Fruit fly (Drosophila melanogaster) whole organism, larva: Measurements from ENCODE around the gene CG10366.

Experiments used
- noc ChIP-seq: fragments of 200-800 bp; sonication (Bioruptor generic); optimal IDR thresholded peaks from 3 replicates; lab custom pipeline; 2019; ENCODE audit warnings: missing biosample characterization, mild to moderate bottlenecking, missing genetic modification characterization, moderate library complexity

The CG10366 gene

dm6 chr2L:19605365-19605921, 21.4 kb downstream of the CG10366 start:
- no peak for TF ChIP-seq noc

DNA sequence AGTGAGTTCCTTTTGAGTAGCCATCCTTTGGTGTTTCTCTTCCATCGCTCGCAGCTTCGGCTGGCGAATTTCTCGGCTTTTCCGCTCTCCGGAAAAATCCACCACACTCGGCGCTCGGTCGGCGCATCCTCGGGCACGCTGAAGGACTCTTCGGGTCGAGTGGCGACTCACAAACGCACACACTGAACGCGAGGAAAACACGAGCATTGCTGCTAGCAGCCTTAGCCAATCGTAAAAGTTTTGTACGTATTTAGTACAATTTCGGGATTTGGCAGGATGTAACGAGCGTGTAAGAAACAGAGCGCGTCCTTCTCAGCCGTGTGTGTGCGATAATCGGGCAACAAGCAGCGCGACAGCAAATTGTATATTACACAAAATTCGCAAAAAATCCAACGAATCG, 22.3 kb downstream of the CG10366 start, which contains the start of gene CG46244:
Gene CG46244, plus strand, starts transcription at position 252 of the 400 bp plus-strand sequence.
- TF ChIP-seq noc = no peak

- no peak for TF ChIP-seq noc
These were observed 44.0 kb downstream of the CG10366 start for dm6 chr2L:19628002-19628401.

DNA sequence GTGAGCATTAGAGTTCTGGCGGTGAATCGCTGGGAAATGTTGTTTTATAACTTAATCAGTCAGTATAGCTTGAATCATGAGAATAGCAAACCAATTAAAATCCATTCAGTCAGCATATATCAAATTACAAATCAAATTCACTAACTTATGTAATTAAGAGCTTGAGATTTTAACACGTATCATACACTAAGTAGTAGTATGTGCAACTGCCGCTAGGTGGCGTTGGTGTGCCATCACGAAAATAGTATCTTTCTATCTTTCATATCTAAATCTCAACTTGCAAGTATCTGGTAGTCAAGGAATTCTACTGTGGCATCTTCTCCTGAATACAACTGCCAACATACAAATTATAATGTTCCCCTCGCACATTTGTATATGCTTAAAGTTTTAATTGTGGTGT, 50.0 kb downstream of the CG10366 start:
- TF ChIP-seq noc = no peak
